Worm (Caenorhabditis elegans) whole organism, L4 larva: ENCODE measurements around the gene Y55B1BR.8.
A peak's percentile ranks its signal among the peaks of the same experiment; 100 is the strongest.

ENCODE experiments used
- D1046.2 ChIP-seq: fragments of 200-800 bp; sonication (Bioruptor generic); IDR thresholded peaks from 2 replicates; pipeline ENCODE4 v1.3.6; 2022; ENCODE audit warnings: missing genetic modification characterization, missing compliant biosample characterization
- F10B5.3 ChIP-seq: sonication (generic microtip); optimal IDR thresholded peaks from 2 replicates; lab custom pipeline; 2016; ENCODE audit warnings: mild to moderate bottlenecking, missing genetic modification characterization, missing compliant biosample characterization
- F26F4.8 ChIP-seq: fragments of 200-800 bp; sonication (Bioruptor generic); conservative IDR thresholded peaks from 2 replicates; pipeline ENCODE4 v1.3.6; 2022; ENCODE audit warnings: missing genetic modification characterization, missing compliant biosample characterization
- F49E8.2 ChIP-seq: sonication (generic microtip); optimal IDR thresholded peaks from 2 replicates; lab custom pipeline; 2016; ENCODE audit warnings: missing compliant biosample characterization, mild to moderate bottlenecking, missing genetic modification characterization, borderline replicate concordance
- Y48G9A.11 ChIP-seq: fragments of 200-800 bp; sonication (Bioruptor generic); IDR thresholded peaks from 2 replicates; pipeline ENCODE4 v1.3.6; 2022; ENCODE audit warnings: missing genetic modification reagents, missing genetic modification characterization, missing compliant biosample characterization
- Y5F2A.4 ChIP-seq: fragments of 200-800 bp; sonication (Bioruptor generic); optimal IDR thresholded peaks from 2 replicates; lab custom pipeline; 2018; ENCODE audit warnings: mild to moderate bottlenecking, missing genetic modification characterization, missing compliant biosample characterization
- ZK337.2 ChIP-seq: fragments of 200-800 bp; sonication (Bioruptor generic); IDR thresholded peaks from 2 replicates; pipeline ENCODE4 v1.3.6; 2022; ENCODE audit warnings: missing genetic modification reagents, missing genetic modification characterization, missing compliant biosample characterization
- aha-1 ChIP-seq: fragments of 150-350 bp; peaks from one replicate; lab custom pipeline; 2014; ENCODE audit warnings: missing biosample characterization, missing genetic modification characterization
- arid-1 ChIP-seq: fragments of 200-800 bp; sonication (Bioruptor generic); conservative IDR thresholded peaks from 2 replicates; pipeline ENCODE4 v1.3.6; 2022; ENCODE audit warnings: missing genetic modification reagents, missing genetic modification characterization, missing compliant biosample characterization
- ceh-20 ChIP-seq: fragments of 200-800 bp; sonication (Bioruptor generic); IDR thresholded peaks from 2 replicates; pipeline ENCODE4 v1.3.6; 2022; ENCODE audit warnings: missing genetic modification reagents, missing genetic modification characterization, missing compliant biosample characterization
- ceh-28 ChIP-seq: fragments of 150-350 bp; optimal IDR thresholded peaks from 2 replicates; lab custom pipeline; 2014; ENCODE audit warnings: missing biosample characterization, missing genetic modification reagents, missing genetic modification characterization
- daf-16 ChIP-seq, 3 experiments: sonication (generic microtip); optimal IDR thresholded peaks; 2 replicates each; lab custom pipeline; 2016 to 2017; ENCODE audit warnings: missing genetic modification characterization in 3 of 3, missing genetic modification reagents in 3 of 3, mild to moderate bottlenecking in 2 of 3, missing compliant biosample characterization in 2 of 3, missing biosample characterization in 1 of 3, moderate library complexity in 1 of 3
- daf-19 ChIP-seq: fragments of 200-800 bp; sonication (Bioruptor generic); conservative IDR thresholded peaks from 2 replicates; pipeline ENCODE4 v1.3.6; 2022; ENCODE audit warnings: missing genetic modification characterization, missing compliant biosample characterization
- daf-8 ChIP-seq: fragments of 200-800 bp; sonication (Bioruptor generic); IDR thresholded peaks from 2 replicates; pipeline ENCODE4 v1.3.6; 2022; ENCODE audit warnings: missing genetic modification characterization, missing compliant biosample characterization
- dmd-9 ChIP-seq: fragments of 200-800 bp; sonication (Bioruptor generic); IDR thresholded peaks from 2 replicates; pipeline ENCODE4 v1.3.6; 2022; ENCODE audit warnings: missing genetic modification reagents, missing genetic modification characterization, missing compliant biosample characterization
- hlh-30 ChIP-seq: sonication (generic microtip); optimal IDR thresholded peaks from 2 replicates; lab custom pipeline; 2017; ENCODE audit warnings: antibody characterized with exemption, mild to moderate bottlenecking, missing genetic modification characterization, missing compliant biosample characterization; ENCODE audit not compliant: insufficient read depth
- hmg-1.1 ChIP-seq: fragments of 200-800 bp; sonication (Bioruptor generic); IDR thresholded peaks from 2 replicates; pipeline ENCODE4 v1.3.6; 2022; ENCODE audit warnings: missing genetic modification reagents, missing genetic modification characterization, missing compliant biosample characterization
- jun-1 ChIP-seq: fragments of 150-350 bp; optimal IDR thresholded peaks from 2 replicates; lab custom pipeline; 2014; ENCODE audit warnings: missing biosample characterization, missing genetic modification reagents, missing genetic modification characterization
- lin-38 ChIP-seq: fragments of 200-800 bp; sonication (Bioruptor generic); IDR thresholded peaks from 2 replicates; pipeline ENCODE4 v1.3.6; 2022; ENCODE audit warnings: missing genetic modification reagents, missing genetic modification characterization, missing compliant biosample characterization
- lsy-2 ChIP-seq, 2 experiments: fragments of 150-350 bp in 1 of 2; sonication (generic microtip) in 1 of 2; optimal IDR thresholded peaks; 2 replicates each; lab custom pipeline; 2014 to 2017; ENCODE audit warnings: missing biosample characterization in 2 of 2, missing genetic modification characterization in 2 of 2
- madf-5 ChIP-seq, 2 experiments: fragments of 200-800 bp; sonication (Bioruptor generic); IDR thresholded peaks; 2 replicates each; pipeline ENCODE4 v1.3.6; 2022; ENCODE audit warnings: missing compliant biosample characterization in 2 of 2, missing genetic modification characterization in 2 of 2
- mdl-1 ChIP-seq, 2 experiments: fragments of 150-350 bp in 1 of 2; sonication (generic microtip) in 1 of 2; optimal IDR thresholded peaks; 2 replicates each; lab custom pipeline; 2014 to 2017; ENCODE audit warnings: missing biosample characterization in 2 of 2, missing genetic modification characterization in 2 of 2
- mxl-2 ChIP-seq: fragments of 200-800 bp; sonication (Bioruptor generic); conservative IDR thresholded peaks from 2 replicates; pipeline ENCODE4 v1.3.6; 2022; ENCODE audit warnings: missing genetic modification reagents, missing genetic modification characterization, missing compliant biosample characterization
- nhr-11 ChIP-seq: fragments of 150-350 bp; optimal IDR thresholded peaks from 2 replicates; lab custom pipeline; 2014; ENCODE audit warnings: missing biosample characterization, missing genetic modification characterization
- nhr-28 ChIP-seq: fragments of 150-350 bp; optimal IDR thresholded peaks from 2 replicates; lab custom pipeline; 2014; ENCODE audit warnings: missing biosample characterization, missing genetic modification characterization
- nhr-42 ChIP-seq: fragments of 200-800 bp; sonication (Bioruptor generic); IDR thresholded peaks from 2 replicates; pipeline ENCODE4 v1.3.6; 2022; ENCODE audit warnings: missing genetic modification characterization, missing compliant biosample characterization
- nhr-6 ChIP-seq: fragments of 150-350 bp; optimal IDR thresholded peaks from 2 replicates; lab custom pipeline; 2014; ENCODE audit warnings: missing biosample characterization, missing genetic modification characterization
- php-3 ChIP-seq: fragments of 200-800 bp; sonication (Bioruptor generic); IDR thresholded peaks from 2 replicates; pipeline ENCODE4 v1.3.6; 2022; ENCODE audit warnings: missing genetic modification reagents, missing genetic modification characterization, missing compliant biosample characterization
- pqm-1 ChIP-seq: sonication (generic microtip); optimal IDR thresholded peaks from 2 replicates; lab custom pipeline; 2017; ENCODE audit warnings: missing biosample characterization, missing genetic modification characterization
- saeg-2 ChIP-seq: fragments of 200-800 bp; sonication (Bioruptor generic); IDR thresholded peaks from 2 replicates; pipeline ENCODE4 v1.3.6; 2022; ENCODE audit warnings: missing genetic modification reagents, missing genetic modification characterization, missing compliant biosample characterization
- sdz-12 ChIP-seq: fragments of 200-800 bp; sonication (Bioruptor generic); optimal IDR thresholded peaks from 2 replicates; lab custom pipeline; 2018; ENCODE audit warnings: mild to moderate bottlenecking, missing genetic modification characterization, missing compliant biosample characterization
- skn-1 ChIP-seq: fragments of 150-350 bp; optimal IDR thresholded peaks from 2 replicates; lab custom pipeline; 2014; ENCODE audit warnings: missing biosample characterization, missing genetic modification characterization
- spr-3 ChIP-seq: fragments of 200-800 bp; sonication (Bioruptor generic); optimal IDR thresholded peaks from 2 replicates; lab custom pipeline; 2018; ENCODE audit warnings: mild to moderate bottlenecking, missing genetic modification characterization, missing compliant biosample characterization
- tag-97 ChIP-seq: fragments of 200-800 bp; sonication (Bioruptor generic); IDR thresholded peaks from 2 replicates; pipeline ENCODE4 v1.3.6; 2022; ENCODE audit warnings: missing genetic modification characterization, missing compliant biosample characterization
- tra-1 ChIP-seq: fragments of 200-800 bp; sonication (Bioruptor generic); IDR thresholded peaks from 2 replicates; pipeline ENCODE4 v1.3.6; 2022; ENCODE audit warnings: missing genetic modification reagents, missing genetic modification characterization, missing compliant biosample characterization
- unc-62 ChIP-seq, 3 experiments: fragments of 150-350 bp in 1 of 3; sonication (generic microtip); optimal IDR thresholded peaks in 2 of 3; peaks in 1 of 3; 1 replicate in 1 of 3; 2 replicates in 2 of 3; lab custom pipeline; 2014 to 2017; ENCODE audit warnings: missing biosample characterization in 3 of 3, missing genetic modification characterization in 3 of 3, missing genetic modification reagents in 3 of 3, missing genotype in 1 of 3
- vab-7 ChIP-seq: fragments of 200-800 bp; sonication (Bioruptor generic); IDR thresholded peaks from 2 replicates; pipeline ENCODE4 v1.3.6; 2022; ENCODE audit warnings: missing genetic modification reagents, missing genetic modification characterization, missing compliant biosample characterization
- zfp-3 ChIP-seq: fragments of 200-800 bp; sonication (Bioruptor generic); conservative IDR thresholded peaks from 2 replicates; pipeline ENCODE4 v1.3.6; 2022; ENCODE audit warnings: missing genetic modification reagents, missing genetic modification characterization, missing compliant biosample characterization

Gene Y55B1BR.8

ce11 chrIII:444101-444500, at the start of gene Y55B1BR.8:
TSS of gene Y55B1BR.8 (plus strand) at chrIII:444401.
- TF ChIP-seq nhr-6 (tag; lab: Kevin White, UChicago) (no peak), saeg-2 (GFP tag; lab: Robert Waterston, UW) (no peak), F10B5.3 (tag; lab: Kevin White, UChicago) (no peak), ceh-28 (tag; lab: Kevin White, UChicago) (no peak), Y5F2A.4 (no peak), spr-3 (GFP tag; lab: Kevin White, UChicago) (no peak), vab-7 (no peak), skn-1 (tag; lab: Kevin White, UChicago) (no peak), daf-16 (GFP tag; optimal IDR thresholded peaks at IDR 0.05; lab: Kevin White, UChicago) (no peak), daf-16 (tag; optimal IDR thresholded peaks at IDR 0.05; lab: Kevin White, UChicago) (no peak), nhr-11 (tag; lab: Kevin White, UChicago) (no peak), mdl-1 (tag; optimal IDR thresholded peaks at IDR 0.05; lab: Kevin White, UChicago) (no peak), sdz-12 (no peak), lsy-2 (tag; optimal IDR thresholded peaks at IDR 0.05; lab: Kevin White, UChicago) (no peak)

ce11 chrIII:400898-401297, 43.3 kb upstream of the Y55B1BR.8 start:
- TF ChIP-seq pqm-1 (tag; lab: Kevin White, UChicago) (no peak), spr-3 (GFP tag; lab: Kevin White, UChicago) (no peak), php-3 (GFP tag; lab: Robert Waterston, UW) (no peak), F49E8.2 (tag; lab: Kevin White, UChicago) (no peak), zfp-3 (GFP tag; lab: Robert Waterston, UW) (no peak), nhr-28 (tag; lab: Kevin White, UChicago) (peak; percentile 62), D1046.2 (GFP tag; lab: Robert Waterston, UW) (no peak), nhr-11 (tag; lab: Kevin White, UChicago) (no peak), lin-38 (no peak), aha-1 (tag; lab: Kevin White, UChicago) (no peak), hlh-30 (tag; lab: Kevin White, UChicago) (peak; percentile 22)

- no peak for TF ChIP-seq jun-1
- peak; percentile 56 for TF ChIP-seq nhr-28 (tag; lab: Kevin White, UChicago)
- peak in 1 of 2 experiments; percentile 38 for TF ChIP-seq mdl-1 (tag; optimal IDR thresholded peaks at IDR 0.05; lab: Kevin White, UChicago)
- TF ChIP-seq hlh-30 (tag; lab: Kevin White, UChicago): peak; percentile 75
- TF ChIP-seq unc-62 (GFP tag; optimal IDR thresholded peaks at IDR 0.05 in 1 of 2; lab: Kevin White, UChicago): peak in 1 of 2 experiments; percentile 73
- no peak for TF ChIP-seq unc-62 (tag; optimal IDR thresholded peaks at IDR 0.05; lab: Kevin White, UChicago)
- TF ChIP-seq daf-19 (GFP tag; lab: Robert Waterston, UW): no peak
- TF ChIP-seq mxl-2 (GFP tag; lab: Robert Waterston, UW): no peak
- TF ChIP-seq, all 104 proteins: peak for 4
Observed at ce11 chrIII:402168-402813, 41.9 kb upstream of the Y55B1BR.8 start, which contains the start of the genes Y55B1BL.1 and Y55B1BL.2. TSS of gene Y55B1BL.1 (plus strand) at chrIII:402384. TSS of gene Y55B1BL.2 (plus strand) at chrIII:402763.

- TF ChIP-seq madf-5 (GFP tag; IDR thresholded peaks at IDR 0.05; lab: Robert Waterston, UW): peak; percentile 43 to 72; a peak in 2 of 4 replicates
- 0 out of 2 replicates have a peak, but pooled peaks have one; percentile 34 for TF ChIP-seq ceh-20
- TF ChIP-seq mxl-2 (GFP tag; lab: Robert Waterston, UW): peak; percentile 42; the same call in 1 of the 2 replicates
- peak; percentile 66; the same call in 1 of the 2 replicates for TF ChIP-seq Y48G9A.11 (GFP tag; lab: Robert Waterston, UW)
- peak; percentile 64 for TF ChIP-seq nhr-42
- TF ChIP-seq arid-1: peak; percentile 59; the same call in 1 of the 2 replicates
- TF ChIP-seq F26F4.8 (GFP tag; lab: Robert Waterston, UW): peak; percentile 51; the same call in 1 of the 2 replicates
- peak; percentile 75; the same call in 1 of the 2 replicates for TF ChIP-seq saeg-2 (GFP tag; lab: Robert Waterston, UW)
- TF ChIP-seq php-3 (GFP tag; lab: Robert Waterston, UW): peak; percentile 75; the same call in 1 of the 2 replicates
- TF ChIP-seq dmd-9 (GFP tag; lab: Robert Waterston, UW): peak; percentile 73; the same call in 1 of the 2 replicates
- 0 out of 2 replicates have a peak, but pooled peaks have one; percentile 86 for TF ChIP-seq tag-97
- peak; percentile 64; the same call in 1 of the 2 replicates for TF ChIP-seq ZK337.2 (GFP tag; lab: Robert Waterston, UW)
- peak; percentile 48; the same call in 1 of the 2 replicates for TF ChIP-seq hmg-1.1
- peak; percentile 63; the same call in 1 of the 2 replicates for TF ChIP-seq daf-8 (GFP tag; lab: Robert Waterston, UW)
- 0 out of 2 replicates have a peak, but pooled peaks have one; percentile 38 for TF ChIP-seq D1046.2 (GFP tag; lab: Robert Waterston, UW)
- peak; percentile 13; the same call in 1 of the 2 replicates for TF ChIP-seq tra-1 (GFP tag; lab: Robert Waterston, UW)
Observed at ce11 chrIII:415331-415775, 28.8 kb upstream of the Y55B1BR.8 start.
